Comparison of ENCODE assay signal across 1 fruit fly cellular context in genomic region chr3L:4016754-4017153, dm6.
A peak's percentile ranks its signal among the peaks of the same experiment; 100 is the strongest.
TF ChIP-seq lines count a peak whose summit lies in the region.

No protein-coding gene starts in this region.

TF ChIP-seq in whole organism, embryonic, 481 proteins besides CTCF, POLR2A, EP300 and RAD21 (continued from another document and continues in another):
- TF ChIP-seq D (optimal IDR thresholded peaks at IDR 0.05; lab: Kevin White, UChicago) = no peak
- TF ChIP-seq D (GFP tag; optimal IDR thresholded peaks at IDR 0.05; lab: Kevin White, UChicago) = peak; percentile 70
- TF ChIP-seq tna (GFP tag; IDR thresholded peaks at IDR 0.05; lab: Robert Waterston, UW; ENCODE audit: partially characterized antibody) = no peak
- TF ChIP-seq CG12104 (GFP tag; optimal IDR thresholded peaks at IDR 0.05; lab: Kevin White, UChicago) = no peak
- TF ChIP-seq CG11247 (GFP tag; IDR thresholded peaks at IDR 0.05; lab: Robert Waterston, UW) = no peak
- TF ChIP-seq ap (GFP tag; IDR thresholded peaks at IDR 0.05; lab: Robert Waterston, UW) = peak; percentile 47; the same call in 1 of the 2 replicates
- TF ChIP-seq luna (GFP tag; optimal IDR thresholded peaks at IDR 0.05; lab: Kevin White, UChicago) = no peak
- peak; percentile 19 to 85 for TF ChIP-seq chif (GFP tag; optimal IDR thresholded peaks at IDR 0.05; lab: Kevin White, UChicago)
- TF ChIP-seq BtbVII (GFP tag; optimal IDR thresholded peaks at IDR 0.05; lab: Kevin White, UChicago) = no peak
- TF ChIP-seq MESR4 (GFP tag; optimal IDR thresholded peaks at IDR 0.05; lab: Kevin White, UChicago) = no peak
- peak; percentile 33 for TF ChIP-seq Usf (GFP tag; optimal IDR thresholded peaks at IDR 0.05; lab: Kevin White, UChicago)
- peak; percentile 75; the same call in 1 of the 2 replicates for TF ChIP-seq CG8765 (GFP tag; IDR thresholded peaks at IDR 0.05; lab: Robert Waterston, UW)
- peak; percentile 82 for TF ChIP-seq otp (GFP tag; IDR thresholded peaks at IDR 0.05; lab: Robert Waterston, UW)
- no peak for TF ChIP-seq Jarid2 (GFP tag; optimal IDR thresholded peaks at IDR 0.05; lab: Kevin White, UChicago)
- no peak for TF ChIP-seq CG15073 (GFP tag; optimal IDR thresholded peaks at IDR 0.05; lab: Kevin White, UChicago)
- TF ChIP-seq hth (optimal IDR thresholded peaks at IDR 0.05; lab: Kevin White, UChicago) = no peak
- no peak for TF ChIP-seq Hr39 (optimal IDR thresholded peaks at IDR 0.05; lab: Kevin White, UChicago)
- peak; percentile 55; the same call in 1 of the 2 replicates for TF ChIP-seq gt (GFP tag; IDR thresholded peaks at IDR 0.05; lab: Robert Waterston, UW)
- TF ChIP-seq Taf1 (GFP tag; IDR thresholded peaks at IDR 0.05; lab: Robert Waterston, UW) = no peak
- no peak for TF ChIP-seq CG9932 (GFP tag; IDR thresholded peaks at IDR 0.05; lab: Robert Waterston, UW)
- no peak for TF ChIP-seq Trl (optimal IDR thresholded peaks at IDR 0.05; lab: Kevin White, UChicago)
- TF ChIP-seq Trl (GFP tag; optimal IDR thresholded peaks at IDR 0.05; lab: Kevin White, UChicago) = peak; percentile 60
- TF ChIP-seq CG4404 (GFP tag; IDR thresholded peaks at IDR 0.05; lab: Robert Waterston, UW) = peak; percentile 86
- TF ChIP-seq Stat92E (GFP tag; optimal IDR thresholded peaks at IDR 0.05; lab: Kevin White, UChicago) = no peak
- peak; percentile 60 for TF ChIP-seq CG31441 (GFP tag; IDR thresholded peaks at IDR 0.05; lab: Robert Waterston, UW)
- TF ChIP-seq Max (GFP tag; optimal IDR thresholded peaks at IDR 0.05; lab: Kevin White, UChicago) = no peak
- TF ChIP-seq B-H2 (GFP tag; optimal IDR thresholded peaks at IDR 0.05; lab: Kevin White, UChicago) = no peak
- no peak for TF ChIP-seq Atf6 (GFP tag; IDR thresholded peaks at IDR 0.05; lab: Robert Waterston, UW)
- TF ChIP-seq cwo (GFP tag; optimal IDR thresholded peaks at IDR 0.05; lab: Kevin White, UChicago) = no peak
- no peak for TF ChIP-seq caup (GFP tag; optimal IDR thresholded peaks at IDR 0.05; lab: Kevin White, UChicago; ENCODE audit: severe bottlenecking)
- no peak for TF ChIP-seq Adf1 (GFP tag; IDR thresholded peaks at IDR 0.05; lab: Robert Waterston, UW)
- peak; percentile 67 for TF ChIP-seq Hsf (GFP tag; optimal IDR thresholded peaks at IDR 0.05; lab: Kevin White, UChicago)
- TF ChIP-seq ac (GFP tag; optimal IDR thresholded peaks at IDR 0.05; lab: Kevin White, UChicago) = peak; percentile 52
- TF ChIP-seq dm (GFP tag; optimal IDR thresholded peaks at IDR 0.05; lab: Kevin White, UChicago) = peak; percentile 10
- TF ChIP-seq phol (tag; optimal IDR thresholded peaks at IDR 0.05; lab: Kevin White, UChicago) = peak; percentile 76
- TF ChIP-seq Xrp1 (GFP tag; IDR thresholded peaks at IDR 0.05; lab: Robert Waterston, UW) = peak; percentile 86
- TF ChIP-seq CG18476 (GFP tag; optimal IDR thresholded peaks at IDR 0.05; lab: Kevin White, UChicago) = peak; percentile 24
- TF ChIP-seq HmgZ (tag; optimal IDR thresholded peaks at IDR 0.05; lab: Kevin White, UChicago) = no peak
- no peak for TF ChIP-seq odd (GFP tag; optimal IDR thresholded peaks at IDR 0.05; lab: Kevin White, UChicago)
- peak; percentile 68 for TF ChIP-seq Blimp-1 (GFP tag; optimal IDR thresholded peaks at IDR 0.05; lab: Kevin White, UChicago)
- TF ChIP-seq h (optimal IDR thresholded peaks at IDR 0.05; lab: Kevin White, UChicago) = no peak
- TF ChIP-seq CG2712 (tag; optimal IDR thresholded peaks at IDR 0.05; lab: Kevin White, UChicago) = peak; percentile 83
- peak; percentile 62 for TF ChIP-seq CG1602 (GFP tag; optimal IDR thresholded peaks at IDR 0.05; lab: Kevin White, UChicago)
- peak; percentile 61; the same call in 1 of the 3 replicates for TF ChIP-seq Mrtf (GFP tag; IDR thresholded peaks at IDR 0.05; lab: Robert Waterston, UW)
- TF ChIP-seq TFAM (GFP tag; optimal IDR thresholded peaks at IDR 0.05; lab: Kevin White, UChicago) = no peak
- TF ChIP-seq Gug (GFP tag; IDR thresholded peaks at IDR 0.05; lab: Robert Waterston, UW) = peak; percentile 75; the same call in 3 of the 4 replicates
- no peak for TF ChIP-seq Lpt (GFP tag; optimal IDR thresholded peaks at IDR 0.05; lab: Kevin White, UChicago)
- TF ChIP-seq CG16813 (GFP tag; IDR thresholded peaks at IDR 0.05; lab: Robert Waterston, UW; ENCODE audit: partially characterized antibody) = no peak
- TF ChIP-seq ato (GFP tag; IDR thresholded peaks at IDR 0.05; lab: Robert Waterston, UW; ENCODE audit: partially characterized antibody) = no peak
- TF ChIP-seq CG11398 (GFP tag; optimal IDR thresholded peaks at IDR 0.05; lab: Kevin White, UChicago) = peak; percentile 26
- TF ChIP-seq CG31388 (GFP tag; optimal IDR thresholded peaks at IDR 0.05; lab: Kevin White, UChicago) = peak; percentile 28
- TF ChIP-seq CG18599 (GFP tag; optimal IDR thresholded peaks at IDR 0.05; lab: Kevin White, UChicago) = no peak
- no peak for TF ChIP-seq wek (GFP tag; optimal IDR thresholded peaks at IDR 0.05; lab: Kevin White, UChicago)
- peak; percentile 75; the same call in 1 of the 2 replicates for TF ChIP-seq sens-2 (GFP tag; IDR thresholded peaks at IDR 0.05; lab: Robert Waterston, UW)
- TF ChIP-seq Dfd (GFP tag; optimal IDR thresholded peaks at IDR 0.05; lab: Kevin White, UChicago) = no peak
- 0 out of 3 replicates have a peak, but pooled peaks have one; percentile 15 for TF ChIP-seq z (GFP tag; IDR thresholded peaks at IDR 0.05; lab: Robert Waterston, UW)
- peak; percentile 16 for TF ChIP-seq pb (GFP tag; optimal IDR thresholded peaks at IDR 0.05; lab: Kevin White, UChicago)
- TF ChIP-seq CG43689 (GFP tag; IDR thresholded peaks at IDR 0.05; lab: Robert Waterston, UW) = no peak
- no peak for TF ChIP-seq Hey (tag; optimal IDR thresholded peaks at IDR 0.05; lab: Kevin White, UChicago)
- no peak for TF ChIP-seq CG13296 (GFP tag; optimal IDR thresholded peaks at IDR 0.05; lab: Kevin White, UChicago)
- TF ChIP-seq ems (GFP tag; optimal IDR thresholded peaks at IDR 0.05; lab: Kevin White, UChicago) = peak; percentile 20
- no peak for TF ChIP-seq salm (tag; optimal IDR thresholded peaks at IDR 0.05; lab: Kevin White, UChicago)
- TF ChIP-seq CG7372 (GFP tag; IDR thresholded peaks at IDR 0.05; lab: Robert Waterston, UW) = no peak
- TF ChIP-seq CG18262 (tag; optimal IDR thresholded peaks at IDR 0.05; lab: Kevin White, UChicago) = peak; percentile 77
- peak; percentile 70 for TF ChIP-seq CG11504 (tag; optimal IDR thresholded peaks at IDR 0.05; lab: Kevin White, UChicago)
- no peak for TF ChIP-seq nerfin-2 (GFP tag; IDR thresholded peaks at IDR 0.05; lab: Robert Waterston, UW; ENCODE audit: partially characterized antibody)
- TF ChIP-seq CG3995 (GFP tag; optimal IDR thresholded peaks at IDR 0.05; lab: Kevin White, UChicago) = no peak
- no peak for TF ChIP-seq cad (GFP tag; optimal IDR thresholded peaks at IDR 0.05; lab: Kevin White, UChicago)
- peak; percentile 53 for TF ChIP-seq Drgx (GFP tag; IDR thresholded peaks at IDR 0.05; lab: Robert Waterston, UW)
- peak; percentile 63 for TF ChIP-seq MTF-1 (GFP tag; optimal IDR thresholded peaks at IDR 0.05; lab: Kevin White, UChicago; ENCODE audit: borderline replicate concordance)
- TF ChIP-seq CG12391 (tag; optimal IDR thresholded peaks at IDR 0.05; lab: Kevin White, UChicago) = peak; percentile 61
- TF ChIP-seq sc (optimal IDR thresholded peaks at IDR 0.05; lab: Kevin White, UChicago) = no peak
- TF ChIP-seq sc (GFP tag; optimal IDR thresholded peaks at IDR 0.05; lab: Kevin White, UChicago) = peak; percentile 67
- TF ChIP-seq CG31365 (tag; optimal IDR thresholded peaks at IDR 0.05; lab: Kevin White, UChicago) = peak; percentile 19
- no peak for TF ChIP-seq D19B (GFP tag; optimal IDR thresholded peaks at IDR 0.05; lab: Kevin White, UChicago)
- peak; percentile 61 for TF ChIP-seq CG8944 (GFP tag; optimal IDR thresholded peaks at IDR 0.05; lab: Kevin White, UChicago)
- peak; percentile 75 for TF ChIP-seq ken (GFP tag; IDR thresholded peaks at IDR 0.05; lab: Robert Waterston, UW)
- TF ChIP-seq CG17385 (GFP tag; optimal IDR thresholded peaks at IDR 0.05; lab: Kevin White, UChicago) = peak; percentile 51
- TF ChIP-seq br (optimal IDR thresholded peaks at IDR 0.05; lab: Kevin White, UChicago) = no peak
- TF ChIP-seq CG17829 (tag; optimal IDR thresholded peaks at IDR 0.05; lab: Kevin White, UChicago) = peak; percentile 79
- TF ChIP-seq fd64A (GFP tag; optimal IDR thresholded peaks at IDR 0.05; lab: Kevin White, UChicago) = peak; percentile 71
- TF ChIP-seq zen2 (GFP tag; IDR thresholded peaks at IDR 0.05; lab: Robert Waterston, UW; ENCODE audit: partially characterized antibody) = no peak
- 0 out of 2 replicates have a peak, but pooled peaks have one; percentile 17 for TF ChIP-seq sim (GFP tag; IDR thresholded peaks at IDR 0.05; lab: Robert Waterston, UW)
- no peak for TF ChIP-seq pan (optimal IDR thresholded peaks at IDR 0.05; lab: Kevin White, UChicago)
- peak in 1 of 2 experiments; percentile 71 for TF ChIP-seq pan (GFP tag; optimal IDR thresholded peaks at IDR 0.05 in 1 of 2, IDR thresholded peaks at IDR 0.05 in 1 of 2)
- TF ChIP-seq seq (GFP tag; IDR thresholded peaks at IDR 0.05; lab: Robert Waterston, UW) = no peak
- peak; percentile 46; the same call in 1 of the 2 replicates for TF ChIP-seq CG32767 (GFP tag; IDR thresholded peaks at IDR 0.05; lab: Robert Waterston, UW)
- peak; percentile 73 for TF ChIP-seq croc (GFP tag; conservative IDR thresholded peaks at IDR 0.05; lab: Robert Waterston, UW)
- no peak for TF ChIP-seq CG1792 (GFP tag; optimal IDR thresholded peaks at IDR 0.05; lab: Kevin White, UChicago)
- TF ChIP-seq CG34376 (GFP tag; optimal IDR thresholded peaks at IDR 0.05; lab: Kevin White, UChicago) = no peak
- TF ChIP-seq CG6689 (GFP tag; IDR thresholded peaks at IDR 0.05; lab: Robert Waterston, UW) = peak; percentile 72
- TF ChIP-seq CG2202 (tag; optimal IDR thresholded peaks at IDR 0.05; lab: Kevin White, UChicago) = peak; percentile 60
- no peak for TF ChIP-seq CG9797 (GFP tag; optimal IDR thresholded peaks at IDR 0.05; lab: Kevin White, UChicago)
- no peak for TF ChIP-seq CG12744 (GFP tag; optimal IDR thresholded peaks at IDR 0.05; lab: Kevin White, UChicago)
- peak; percentile 79 for TF ChIP-seq nmo (GFP tag; optimal IDR thresholded peaks at IDR 0.05; lab: Kevin White, UChicago)
- no peak for TF ChIP-seq Dll (GFP tag; IDR thresholded peaks at IDR 0.05; lab: Robert Waterston, UW; ENCODE audit: partially characterized antibody)
- TF ChIP-seq sd (tag; optimal IDR thresholded peaks at IDR 0.05; lab: Kevin White, UChicago) = no peak
- TF ChIP-seq NK7.1 (GFP tag; optimal IDR thresholded peaks at IDR 0.05; lab: Kevin White, UChicago) = no peak
- TF ChIP-seq ara (GFP tag; IDR thresholded peaks at IDR 0.05; lab: Robert Waterston, UW) = peak; percentile 90
- TF ChIP-seq tin (GFP tag; optimal IDR thresholded peaks at IDR 0.05; lab: Kevin White, UChicago) = peak; percentile 81
- TF ChIP-seq CG13287 (GFP tag; IDR thresholded peaks at IDR 0.05; lab: Robert Waterston, UW; ENCODE audit: partially characterized antibody) = no peak
- no peak for TF ChIP-seq Sry-β (GFP tag; optimal IDR thresholded peaks at IDR 0.05; lab: Kevin White, UChicago)
- TF ChIP-seq Aef1 (GFP tag; IDR thresholded peaks at IDR 0.05; lab: Robert Waterston, UW) = peak; percentile 36; the same call in 1 of the 3 replicates
- TF ChIP-seq kni (GFP tag; optimal IDR thresholded peaks at IDR 0.05; lab: Kevin White, UChicago) = no peak
- TF ChIP-seq ssp (GFP tag; IDR thresholded peaks at IDR 0.05; lab: Robert Waterston, UW) = peak; percentile 53
- no peak for TF ChIP-seq CG14860 (GFP tag; IDR thresholded peaks at IDR 0.05; lab: Robert Waterston, UW; ENCODE audit: partially characterized antibody)
- TF ChIP-seq CG5245 (GFP tag; optimal IDR thresholded peaks at IDR 0.05; lab: Kevin White, UChicago) = peak; percentile 69
- TF ChIP-seq CG14050 (GFP tag; IDR thresholded peaks at IDR 0.05; lab: Robert Waterston, UW) = no peak
- peak; percentile 55; the same call in 1 of the 2 replicates for TF ChIP-seq Awh (GFP tag; IDR thresholded peaks at IDR 0.05; lab: Robert Waterston, UW)
- TF ChIP-seq CG17359 (tag; optimal IDR thresholded peaks at IDR 0.05; lab: Kevin White, UChicago) = peak; percentile 63
- TF ChIP-seq CG12942 (GFP tag; optimal IDR thresholded peaks at IDR 0.05; lab: Kevin White, UChicago) = peak; percentile 30
- no peak for TF ChIP-seq Ravus (GFP tag; IDR thresholded peaks at IDR 0.05; lab: Robert Waterston, UW)
- 0 out of 2 replicates have a peak, but pooled peaks have one; percentile 19 for TF ChIP-seq CG32532 (GFP tag; IDR thresholded peaks at IDR 0.05; lab: Robert Waterston, UW)
- peak; percentile 21 for TF ChIP-seq org-1 (GFP tag; optimal IDR thresholded peaks at IDR 0.05; lab: Kevin White, UChicago)
- TF ChIP-seq CG16779 (GFP tag; IDR thresholded peaks at IDR 0.05; lab: Robert Waterston, UW) = no peak
- TF ChIP-seq so (GFP tag; IDR thresholded peaks at IDR 0.05; lab: Robert Waterston, UW) = 0 out of 3 replicates have a peak, but pooled peaks have one; percentile 13
- TF ChIP-seq gem (tag; optimal IDR thresholded peaks at IDR 0.05; lab: Kevin White, UChicago) = peak; percentile 72
- TF ChIP-seq Deaf1 (tag; optimal IDR thresholded peaks at IDR 0.05; lab: Kevin White, UChicago) = no peak
- TF ChIP-seq row (GFP tag; IDR thresholded peaks at IDR 0.05; lab: Robert Waterston, UW) = peak; percentile 74
- TF ChIP-seq MBD-R2 (GFP tag; IDR thresholded peaks at IDR 0.05; lab: Robert Waterston, UW) = 0 out of 2 replicates have a peak, but pooled peaks have one; percentile 18
- TF ChIP-seq CG2129 (GFP tag; IDR thresholded peaks at IDR 0.05; lab: Robert Waterston, UW; ENCODE audit: partially characterized antibody) = no peak
- no peak for TF ChIP-seq Fer2 (tag; optimal IDR thresholded peaks at IDR 0.05; lab: Kevin White, UChicago)
- TF ChIP-seq mirr (GFP tag; optimal IDR thresholded peaks at IDR 0.05; lab: Kevin White, UChicago) = no peak
- TF ChIP-seq emc (GFP tag; optimal IDR thresholded peaks at IDR 0.05; lab: Kevin White, UChicago) = no peak
- TF ChIP-seq tx (GFP tag; optimal IDR thresholded peaks at IDR 0.05; lab: Kevin White, UChicago) = peak; percentile 21
- no peak for TF ChIP-seq wdn (GFP tag; IDR thresholded peaks at IDR 0.05; lab: Robert Waterston, UW)
- TF ChIP-seq CG4360 (GFP tag; IDR thresholded peaks at IDR 0.05; lab: Robert Waterston, UW) = 0 out of 2 replicates have a peak, but pooled peaks have one; percentile 35
- TF ChIP-seq Sry-δ (GFP tag; optimal IDR thresholded peaks at IDR 0.05; lab: Kevin White, UChicago) = no peak
- no peak for TF ChIP-seq gfzf (GFP tag; optimal IDR thresholded peaks at IDR 0.05; lab: Kevin White, UChicago)
- no peak for TF ChIP-seq crc (GFP tag; optimal IDR thresholded peaks at IDR 0.05; lab: Kevin White, UChicago)
- no peak for TF ChIP-seq ash1 (GFP tag; optimal IDR thresholded peaks at IDR 0.05; lab: Kevin White, UChicago)
- peak; percentile 73 for TF ChIP-seq unpg (GFP tag; optimal IDR thresholded peaks at IDR 0.05; lab: Kevin White, UChicago)
